Fruit fly (Drosophila melanogaster) whole organism, adult: Measurements from ENCODE around the gene Jhbp13.

Experiments used
- CG11617 ChIP-seq: fragments of 200-800 bp; sonication (Bioruptor generic); optimal IDR thresholded peaks from 2 replicates; lab custom pipeline; 2017; ENCODE audit warnings: mild to moderate bottlenecking, missing biosample characterization, missing genetic modification reagents, missing genetic modification characterization
- CG12768 ChIP-seq: fragments of 200-800 bp; sonication (Bioruptor generic); optimal IDR thresholded peaks from 2 replicates; lab custom pipeline; 2017; ENCODE audit warnings: missing biosample characterization, missing genetic modification characterization, mild to moderate bottlenecking, moderate library complexity, missing genetic modification reagents
- CG14711 ChIP-seq: fragments of 200-800 bp; sonication (Bioruptor generic); optimal IDR thresholded peaks from 2 replicates; lab custom pipeline; 2018; ENCODE audit warnings: missing biosample characterization, mild to moderate bottlenecking, missing genetic modification characterization, moderate library complexity
- CG1620 ChIP-seq: fragments of 200-800 bp; sonication (Bioruptor generic); optimal IDR thresholded peaks from 2 replicates; lab custom pipeline; 2016; ENCODE audit warnings: missing biosample characterization, missing genetic modification characterization
- CG33017 ChIP-seq: fragments of 200-800 bp; sonication (Bioruptor generic); optimal IDR thresholded peaks from 2 replicates; lab custom pipeline; 2018; ENCODE audit warnings: missing biosample characterization, mild to moderate bottlenecking, missing genetic modification characterization, moderate library complexity
- CG5204 ChIP-seq: fragments of 200-800 bp; sonication (Bioruptor generic); optimal IDR thresholded peaks from 2 replicates; lab custom pipeline; 2016; ENCODE audit warnings: missing biosample characterization, missing genetic modification characterization
- CG7045 ChIP-seq: fragments of 200-800 bp; sonication (Bioruptor generic); optimal IDR thresholded peaks from 2 replicates; lab custom pipeline; 2017; ENCODE audit warnings: missing biosample characterization, mild to moderate bottlenecking, missing genetic modification characterization
- CG7101 ChIP-seq: fragments of 200-800 bp; sonication (Bioruptor generic); optimal IDR thresholded peaks from 2 replicates; lab custom pipeline; 2018; ENCODE audit warnings: missing biosample characterization, mild to moderate bottlenecking, missing genetic modification characterization, moderate library complexity
- Clk ChIP-seq: fragments of 200-800 bp; sonication (Bioruptor generic); optimal IDR thresholded peaks from 2 replicates; lab custom pipeline; 2017; ENCODE audit warnings: missing biosample characterization, missing genetic modification characterization
- Crg-1 ChIP-seq: fragments of 200-800 bp; sonication (Bioruptor generic); optimal IDR thresholded peaks from 2 replicates; lab custom pipeline; 2016; ENCODE audit warnings: missing biosample characterization, missing genetic modification characterization
- Hr96 ChIP-seq: fragments of 200-800 bp; sonication (Bioruptor generic); optimal IDR thresholded peaks from 2 replicates; lab custom pipeline; 2016; ENCODE audit warnings: missing biosample characterization, missing genetic modification characterization
- Mnt ChIP-seq: fragments of 200-800 bp; sonication (Bioruptor generic); optimal IDR thresholded peaks from 2 replicates; lab custom pipeline; 2016; ENCODE audit warnings: missing biosample characterization, mild to moderate bottlenecking, missing genetic modification characterization
- bab1 ChIP-seq: fragments of 200-800 bp; sonication (Bioruptor generic); optimal IDR thresholded peaks from 3 replicates; lab custom pipeline; 2019; ENCODE audit warnings: missing biosample characterization, mild to moderate bottlenecking, missing genetic modification characterization, moderate library complexity
- cic ChIP-seq: fragments of 200-800 bp; sonication (Bioruptor generic); optimal IDR thresholded peaks from 2 replicates; lab custom pipeline; 2017; ENCODE audit warnings: missing biosample characterization, mild to moderate bottlenecking, missing genetic modification characterization, moderate library complexity
- cnc ChIP-seq, 2 experiments: fragments of >200 bp; optimal IDR thresholded peaks; 2 replicates each; lab custom pipeline; 2017
- kay ChIP-seq: fragments of 200-800 bp; sonication (Bioruptor generic); peaks from one replicate; lab custom pipeline; 2016; ENCODE audit warnings: missing biosample characterization, missing genetic modification characterization, borderline replicate concordance
- ovo ChIP-seq: fragments of 200-800 bp; sonication (Bioruptor generic); optimal IDR thresholded peaks from 2 replicates; lab custom pipeline; 2016; ENCODE audit warnings: missing biosample characterization, missing genetic modification characterization
- pad ChIP-seq: fragments of 200-800 bp; sonication (Bioruptor generic); optimal IDR thresholded peaks from 3 replicates; lab custom pipeline; 2017; ENCODE audit warnings: missing biosample characterization, missing genetic modification characterization, mild to moderate bottlenecking, moderate library complexity, missing genetic modification reagents
- tj ChIP-seq: fragments of 200-800 bp; sonication (Bioruptor generic); optimal IDR thresholded peaks from 3 replicates; lab custom pipeline; 2017; ENCODE audit warnings: missing biosample characterization, mild to moderate bottlenecking, missing genetic modification characterization, moderate library complexity
- toe ChIP-seq: fragments of 200-800 bp; sonication (Bioruptor generic); optimal IDR thresholded peaks from 2 replicates; lab custom pipeline; 2016; ENCODE audit warnings: missing biosample characterization, missing genetic modification characterization

Gene Jhbp13

DNA sequence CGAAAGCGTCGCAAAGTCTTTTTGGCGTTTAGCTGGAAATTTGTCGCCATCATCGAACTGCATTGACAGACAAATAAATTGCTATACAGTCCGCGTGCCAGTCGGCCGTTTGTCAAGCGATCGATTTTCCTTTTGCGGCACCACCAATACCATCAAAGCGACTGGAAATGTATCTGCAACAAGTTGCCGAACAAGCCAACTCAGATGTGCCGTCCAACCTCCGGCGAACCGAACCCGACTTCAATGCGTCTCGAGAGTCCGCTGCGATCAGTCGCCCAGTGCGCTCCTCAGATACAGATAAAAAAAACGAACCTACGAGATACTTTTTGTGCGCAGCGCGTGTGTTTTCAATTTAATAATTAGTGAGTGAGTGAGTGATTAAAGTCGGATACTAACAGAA, 26.8 kb downstream of the Jhbp13 start:
- no peak for TF ChIP-seq ovo (GFP tag; lab: Kevin White, UChicago)

DNA sequence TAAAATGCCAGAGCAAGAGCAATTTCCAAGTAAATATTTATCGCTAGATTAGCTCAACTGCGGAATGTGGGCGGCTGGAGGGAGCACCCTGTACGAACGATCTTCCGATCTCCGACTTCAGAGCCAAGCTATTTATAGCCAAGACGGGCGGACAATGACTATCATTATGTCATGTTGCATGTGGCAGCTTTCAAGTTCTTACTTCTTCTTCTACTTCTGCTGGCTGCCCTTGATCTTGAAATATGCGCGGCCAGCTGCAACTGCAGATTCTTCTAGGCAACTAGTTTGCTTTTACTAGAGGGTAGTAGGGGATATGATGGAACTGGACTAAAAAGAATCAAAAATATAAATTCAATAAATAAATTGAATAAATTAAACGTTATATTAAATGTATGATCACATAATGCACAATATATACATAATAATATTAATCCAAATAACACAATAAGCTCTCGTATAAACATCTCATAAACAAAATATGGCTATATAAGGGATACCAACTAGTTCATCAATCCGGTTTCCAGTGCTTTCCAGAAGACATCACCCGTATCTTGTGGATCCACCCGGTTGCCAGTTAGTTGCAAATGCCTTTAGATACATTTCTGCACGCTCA, 28.4 kb downstream of the Jhbp13 start:
- TF ChIP-seq CG7101 (tag; lab: Kevin White, UChicago) (no peak), toe (no peak), Clk (GFP tag; lab: Kevin White, UChicago) (no peak), CG11617 (GFP tag; lab: Kevin White, UChicago) (no peak), Mnt (GFP tag; lab: Kevin White, UChicago) (no peak), Crg-1 (GFP tag; lab: Kevin White, UChicago) (no peak), CG12768 (GFP tag; lab: Kevin White, UChicago) (no peak), CG5204 (GFP tag; lab: Kevin White, UChicago) (no peak), tj (GFP tag; lab: Kevin White, UChicago) (no peak), cnc (optimal IDR thresholded peaks at IDR 0.05; lab: Kevin White, UChicago) (no peak), bab1 (GFP tag; lab: Kevin White, UChicago) (no peak), CG33017 (tag; lab: Kevin White, UChicago) (no peak)

DNA sequence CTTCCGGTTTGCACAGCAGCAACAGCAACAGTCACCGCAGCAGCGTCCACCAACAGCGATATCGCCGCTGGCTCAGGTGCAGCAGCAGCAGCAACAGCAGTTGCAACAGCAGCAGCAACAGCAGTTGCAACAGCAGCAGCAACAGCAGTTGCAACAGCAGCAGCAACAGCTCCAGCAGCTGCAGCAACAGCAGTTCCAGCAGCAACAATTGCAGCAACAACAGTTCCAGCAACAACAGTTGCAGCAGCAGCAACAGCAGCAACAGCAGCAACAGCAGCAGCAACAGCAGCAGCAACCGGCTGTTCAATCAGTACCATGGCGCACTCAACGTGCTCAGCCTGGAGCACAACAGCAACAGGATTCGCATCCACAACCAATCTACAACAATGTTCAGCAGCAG, 32.8 kb downstream of the Jhbp13 start:
- TF ChIP-seq CG33017 (tag; lab: Kevin White, UChicago) (no peak), Clk (GFP tag; lab: Kevin White, UChicago) (no peak), CG14711 (tag; lab: Kevin White, UChicago) (no peak), CG11617 (GFP tag; lab: Kevin White, UChicago) (no peak), Mnt (GFP tag; lab: Kevin White, UChicago) (no peak), toe (no peak), CG12768 (GFP tag; lab: Kevin White, UChicago) (no peak), kay (GFP tag; lab: Kevin White, UChicago) (no peak), CG7045 (GFP tag; lab: Kevin White, UChicago) (no peak), tj (GFP tag; lab: Kevin White, UChicago) (no peak), Hr96 (GFP tag; lab: Kevin White, UChicago) (no peak), pad (GFP tag; lab: Kevin White, UChicago) (no peak), CG1620 (no peak), cic (GFP tag; lab: Kevin White, UChicago) (no peak), bab1 (GFP tag; lab: Kevin White, UChicago) (no peak), ovo (GFP tag; lab: Kevin White, UChicago) (no peak), cnc (optimal IDR thresholded peaks at IDR 0.05; lab: Kevin White, UChicago) (no peak), CG7101 (tag; lab: Kevin White, UChicago) (no peak), CG5204 (GFP tag; lab: Kevin White, UChicago) (no peak)

DNA sequence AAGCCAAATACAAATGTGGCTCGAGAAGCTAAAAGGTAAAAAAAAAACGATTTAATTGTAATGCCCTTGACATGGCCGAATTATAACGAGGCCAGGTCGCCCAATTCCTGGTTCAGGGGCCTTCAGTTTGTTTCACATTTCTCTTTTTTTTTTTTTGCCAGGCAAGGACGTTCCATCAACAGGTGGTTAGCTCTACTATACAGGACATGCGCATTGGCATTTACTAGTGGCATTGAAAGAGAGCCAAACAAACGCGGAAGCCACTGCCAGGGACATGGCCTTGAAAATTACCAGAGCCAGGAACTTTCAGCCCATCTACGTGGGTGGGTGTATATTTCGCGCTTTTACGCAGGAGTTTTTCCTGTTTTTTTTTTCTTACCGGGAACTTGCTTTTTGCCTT, 46.0 kb downstream of the Jhbp13 start:
- no peak for TF ChIP-seq CG7045 (GFP tag; lab: Kevin White, UChicago)

DNA sequence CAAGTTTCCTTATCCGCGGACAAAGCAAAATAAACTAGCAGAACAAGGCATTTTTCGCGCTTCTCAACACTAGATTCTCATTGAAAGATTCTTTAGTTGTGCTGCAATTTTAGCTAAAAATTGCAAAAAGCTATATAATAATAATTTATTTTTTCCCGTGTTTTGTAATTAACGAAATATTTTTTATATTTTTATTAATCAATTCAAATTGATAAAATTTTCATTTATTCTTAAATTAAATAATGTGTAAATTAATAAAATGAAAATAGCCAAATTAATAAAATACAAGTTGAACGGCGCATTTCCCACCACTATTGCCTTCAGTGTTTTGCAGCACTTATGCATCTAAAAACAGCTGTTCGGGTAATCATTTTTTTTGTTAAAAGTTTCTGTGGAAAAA, 46.7 kb downstream of the Jhbp13 start, which contains the start of the genes Drep4 and Uvrag:
Gene Drep4 (minus strand): TSS at position 7 of the 400 bp plus-strand sequence.
Gene Uvrag (plus strand): TSS at position 322 of the 400 bp plus-strand sequence.
- TF ChIP-seq CG11617 (GFP tag; lab: Kevin White, UChicago) = peak; percentile 77
- peak; percentile 55 for TF ChIP-seq bab1 (GFP tag; lab: Kevin White, UChicago)
- TF ChIP-seq pad (GFP tag; lab: Kevin White, UChicago) = peak; percentile 70
- no peak for TF ChIP-seq cnc (optimal IDR thresholded peaks at IDR 0.05; lab: Kevin White, UChicago)
- peak; percentile 80 for TF ChIP-seq CG14711 (tag; lab: Kevin White, UChicago)
- TF ChIP-seq CG7045 (GFP tag; lab: Kevin White, UChicago) = peak; percentile 76
- no peak for TF ChIP-seq Hr96 (GFP tag; lab: Kevin White, UChicago)
- TF ChIP-seq CG1620 = peak; percentile 35
- TF ChIP-seq CG7101 (tag; lab: Kevin White, UChicago) = peak; percentile 87
- TF ChIP-seq kay (GFP tag; lab: Kevin White, UChicago) = no peak
- peak; percentile 55 for TF ChIP-seq CG33017 (tag; lab: Kevin White, UChicago)
- peak; percentile 55 for TF ChIP-seq toe
- peak; percentile 44 for TF ChIP-seq Clk (GFP tag; lab: Kevin White, UChicago)
- peak; percentile 65 for TF ChIP-seq Crg-1 (GFP tag; lab: Kevin White, UChicago)
- peak; percentile 37 for TF ChIP-seq Mnt (GFP tag; lab: Kevin White, UChicago)
- TF ChIP-seq CG5204 (GFP tag; lab: Kevin White, UChicago) = peak; percentile 38
- peak; percentile 71 for TF ChIP-seq CG12768 (GFP tag; lab: Kevin White, UChicago)
- peak; percentile 73 for TF ChIP-seq tj (GFP tag; lab: Kevin White, UChicago)
- peak; percentile 34 for TF ChIP-seq cic (GFP tag; lab: Kevin White, UChicago)
- peak; percentile 61 for TF ChIP-seq ovo (GFP tag; lab: Kevin White, UChicago)

DNA sequence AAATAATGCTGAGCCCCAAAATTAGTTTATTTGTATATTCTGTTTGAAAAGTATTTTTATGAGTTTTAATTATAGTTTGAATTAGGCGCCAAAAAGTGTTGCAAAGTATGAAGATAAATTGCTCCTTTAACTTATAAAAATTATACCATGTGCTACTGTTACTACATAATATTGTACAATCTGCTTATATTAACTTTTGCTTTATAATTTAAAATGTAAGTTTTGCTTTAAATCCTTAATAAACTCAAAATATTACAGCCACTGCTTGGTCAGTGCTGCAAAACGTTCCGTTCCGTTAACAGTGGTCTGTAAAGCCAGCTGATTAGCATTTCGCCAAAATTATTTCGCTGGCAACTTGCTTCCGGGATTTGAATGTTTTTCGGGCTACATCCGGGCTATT, 49.9 kb downstream of the Jhbp13 start, which contains the start of gene CG31729:
Gene CG31729 (plus strand): TSS at position 309 of the 400 bp plus-strand sequence.
- TF ChIP-seq Hr96 (GFP tag; lab: Kevin White, UChicago) = no peak
- TF ChIP-seq CG7101 (tag; lab: Kevin White, UChicago) = peak; percentile 42
- TF ChIP-seq kay (GFP tag; lab: Kevin White, UChicago) = no peak
- TF ChIP-seq toe = peak; percentile 40
- no peak for TF ChIP-seq Clk (GFP tag; lab: Kevin White, UChicago)
- no peak for TF ChIP-seq CG11617 (GFP tag; lab: Kevin White, UChicago)
- TF ChIP-seq CG1620 = no peak
- no peak for TF ChIP-seq tj (GFP tag; lab: Kevin White, UChicago)
- no peak for TF ChIP-seq cnc (optimal IDR thresholded peaks at IDR 0.05; lab: Kevin White, UChicago)
- TF ChIP-seq bab1 (GFP tag; lab: Kevin White, UChicago) = peak; percentile 19
- TF ChIP-seq CG14711 (tag; lab: Kevin White, UChicago) = peak; percentile 48
- TF ChIP-seq cic (GFP tag; lab: Kevin White, UChicago) = no peak
- TF ChIP-seq CG5204 (GFP tag; lab: Kevin White, UChicago) = peak; percentile 48
- no peak for TF ChIP-seq Mnt (GFP tag; lab: Kevin White, UChicago)
- peak; percentile 50 for TF ChIP-seq pad (GFP tag; lab: Kevin White, UChicago)
